Worm (Caenorhabditis elegans) whole organism, L1 larva: ENCODE measurements around the gene srh-15.
A peak's percentile ranks its signal among the peaks of the same experiment; 100 is the strongest.

Experiments used
- C34B4.2 ChIP-seq: sonication (generic microtip); optimal IDR thresholded peaks from 2 replicates; lab custom pipeline; 2017; ENCODE audit warnings: mild to moderate bottlenecking, missing genetic modification characterization, missing compliant biosample characterization
- aha-1 ChIP-seq: fragments of 150-350 bp; optimal IDR thresholded peaks from 2 replicates; lab custom pipeline; 2014; ENCODE audit warnings: missing biosample characterization, missing genetic modification characterization
- blmp-1 ChIP-seq: fragments of 150-350 bp; optimal IDR thresholded peaks from 2 replicates; lab custom pipeline; 2014; ENCODE audit warnings: missing biosample characterization, missing genetic modification characterization
- ceh-8 ChIP-seq: fragments of 200-800 bp; sonication (Bioruptor generic); optimal IDR thresholded peaks from 2 replicates; lab custom pipeline; 2018; ENCODE audit warnings: mild to moderate bottlenecking, missing genetic modification characterization, moderate library complexity, missing compliant biosample characterization
- ceh-82 ChIP-seq, 3 experiments: fragments of 150-350 bp in 1 of 3; sonication (generic microtip) in 2 of 3; optimal IDR thresholded peaks; 2 replicates each; lab custom pipeline; 2014 to 2017; ENCODE audit warnings: missing biosample characterization in 3 of 3, missing genetic modification characterization in 3 of 3
- ceh-90 ChIP-seq: sonication (generic microtip); optimal IDR thresholded peaks from 2 replicates; lab custom pipeline; 2016; ENCODE audit warnings: missing genetic modification characterization, missing compliant biosample characterization
- dpl-1 ChIP-seq, 3 experiments: fragments of 150-350 bp in 2 of 3; sonication (generic microtip) in 1 of 3; optimal IDR thresholded peaks; 2 replicates each; lab custom pipeline; 2014 to 2017; ENCODE audit warnings: missing biosample characterization in 3 of 3, missing genetic modification characterization in 3 of 3, missing genetic modification reagents in 3 of 3
- dsc-1 ChIP-seq: sonication (generic microtip); optimal IDR thresholded peaks from 2 replicates; lab custom pipeline; 2016; ENCODE audit warnings: mild to moderate bottlenecking, missing genetic modification characterization, missing compliant biosample characterization
- egl-13 ChIP-seq: sonication (generic microtip); optimal IDR thresholded peaks from 2 replicates; lab custom pipeline; 2016; ENCODE audit warnings: missing genotype, missing genetic modification reagents, missing genetic modification characterization, missing compliant biosample characterization
- elt-2 ChIP-seq: sonication (generic microtip); optimal IDR thresholded peaks from 2 replicates; lab custom pipeline; 2016; ENCODE audit warnings: missing genetic modification characterization, mild to moderate bottlenecking, inconsistent platforms, missing compliant biosample characterization, missing genetic modification reagents
- elt-3 ChIP-seq, 6 experiments: fragments of 150-350 bp in 1 of 6; sonication (generic microtip); optimal IDR thresholded peaks; 2 replicates each; lab custom pipeline; 2017 to 2018; ENCODE audit warnings: missing biosample characterization in 6 of 6, missing genetic modification characterization in 6 of 6, inconsistent platforms in 1 of 6
- ets-5 ChIP-seq: fragments of 200-800 bp; sonication (Bioruptor generic); IDR thresholded peaks from 2 replicates; pipeline ENCODE4 v1.3.6; 2022; ENCODE audit warnings: missing genetic modification characterization, missing compliant biosample characterization
- fkh-8 ChIP-seq: sonication (generic microtip); optimal IDR thresholded peaks from 2 replicates; lab custom pipeline; 2016; ENCODE audit warnings: mild to moderate bottlenecking, missing genetic modification characterization, missing compliant biosample characterization
- grh-1 ChIP-seq: fragments of 200-800 bp; sonication (Bioruptor generic); IDR thresholded peaks from 2 replicates; pipeline ENCODE4 v1.3.6; 2022; ENCODE audit warnings: missing genetic modification reagents, missing genetic modification characterization, missing compliant biosample characterization
- hlh-17 ChIP-seq: fragments of 200-800 bp; sonication (Bioruptor generic); optimal IDR thresholded peaks from 2 replicates; lab custom pipeline; 2018; ENCODE audit warnings: missing genetic modification characterization, mild to moderate bottlenecking, missing compliant biosample characterization, moderate library complexity, borderline replicate concordance
- hpl-2 ChIP-seq: fragments of 150-350 bp; optimal IDR thresholded peaks from 2 replicates; lab custom pipeline; 2014; ENCODE audit warnings: missing biosample characterization, missing genetic modification reagents, missing genetic modification characterization
- irx-1 ChIP-seq: sonication (generic microtip); optimal IDR thresholded peaks from 2 replicates; lab custom pipeline; 2016; ENCODE audit warnings: missing genetic modification characterization, missing compliant biosample characterization
- jun-1 ChIP-seq: fragments of 150-350 bp; optimal IDR thresholded peaks from 2 replicates; lab custom pipeline; 2014; ENCODE audit warnings: missing biosample characterization, missing genetic modification reagents, missing genetic modification characterization
- lin-14 ChIP-seq: fragments of 200-800 bp; sonication (Bioruptor generic); optimal IDR thresholded peaks from 2 replicates; lab custom pipeline; 2018; ENCODE audit warnings: mild to moderate bottlenecking, missing genetic modification characterization, moderate library complexity, missing compliant biosample characterization
- lin-35 ChIP-seq, 2 experiments: fragments of 150-350 bp; optimal IDR thresholded peaks; 2 replicates each; lab custom pipeline; 2014; ENCODE audit warnings: missing biosample characterization in 2 of 2, missing genetic modification characterization in 2 of 2, missing genetic modification reagents in 2 of 2
- lin-39 ChIP-seq: fragments of 150-350 bp; optimal IDR thresholded peaks from 2 replicates; lab custom pipeline; 2014; ENCODE audit warnings: missing biosample characterization, missing genetic modification reagents, missing genetic modification characterization
- lir-3 ChIP-seq: sonication (generic microtip); optimal IDR thresholded peaks from 2 replicates; lab custom pipeline; 2016; ENCODE audit warnings: mild to moderate bottlenecking, missing genetic modification characterization, moderate library complexity, missing compliant biosample characterization; ENCODE audit not compliant: poor library complexity
- lsy-2 ChIP-seq, 2 experiments: fragments of 150-350 bp; optimal IDR thresholded peaks; 2 replicates each; lab custom pipeline; 2014; ENCODE audit warnings: missing biosample characterization in 2 of 2, missing genetic modification characterization in 2 of 2
- mdl-1 ChIP-seq, 2 experiments: fragments of 150-350 bp; optimal IDR thresholded peaks; 2 replicates each; lab custom pipeline; 2014 to 2017; ENCODE audit warnings: missing biosample characterization in 2 of 2, missing genetic modification characterization in 2 of 2, inconsistent platforms in 1 of 2
- mep-1 ChIP-seq: fragments of 150-350 bp; optimal IDR thresholded peaks from 2 replicates; lab custom pipeline; 2014; ENCODE audit warnings: missing biosample characterization, missing genetic modification characterization
- nhr-11 ChIP-seq: fragments of 150-350 bp; optimal IDR thresholded peaks from 2 replicates; lab custom pipeline; 2014; ENCODE audit warnings: missing biosample characterization, missing genetic modification characterization
- nhr-237 ChIP-seq: fragments of 150-350 bp; optimal IDR thresholded peaks from 2 replicates; lab custom pipeline; 2014; ENCODE audit warnings: missing biosample characterization, missing genetic modification characterization
- nhr-28 ChIP-seq: fragments of 150-350 bp; optimal IDR thresholded peaks from 2 replicates; lab custom pipeline; 2014; ENCODE audit warnings: missing biosample characterization, missing genetic modification characterization
- nhr-84 ChIP-seq: sonication (generic microtip); optimal IDR thresholded peaks from 2 replicates; lab custom pipeline; 2017; ENCODE audit warnings: missing biosample characterization, missing genetic modification characterization
- nhr-85 ChIP-seq: sonication (generic microtip); peaks from one replicate; lab custom pipeline; 2016; ENCODE audit warnings: missing genetic modification characterization, inconsistent platforms, missing compliant biosample characterization
- pax-3 ChIP-seq: fragments of 200-800 bp; sonication (Bioruptor generic); optimal IDR thresholded peaks from 2 replicates; lab custom pipeline; 2018; ENCODE audit warnings: mild to moderate bottlenecking, missing genetic modification characterization, moderate library complexity, missing compliant biosample characterization
- rnt-1 ChIP-seq: sonication (generic microtip); optimal IDR thresholded peaks from 2 replicates; lab custom pipeline; 2016; ENCODE audit warnings: mild to moderate bottlenecking, missing genetic modification characterization, moderate library complexity, missing compliant biosample characterization
- skn-1 ChIP-seq: fragments of 150-350 bp; optimal IDR thresholded peaks from 2 replicates; lab custom pipeline; 2014; ENCODE audit warnings: missing biosample characterization, missing genetic modification characterization
- snpc-4 ChIP-seq: fragments of 150-350 bp; optimal IDR thresholded peaks from 2 replicates; lab custom pipeline; 2014; ENCODE audit warnings: missing biosample characterization, missing genetic modification characterization
- swsn-7 ChIP-seq: sonication (generic microtip); optimal IDR thresholded peaks from 2 replicates; lab custom pipeline; 2016; ENCODE audit warnings: missing genetic modification characterization, missing compliant biosample characterization
- tbx-2 ChIP-seq: sonication (generic microtip); optimal IDR thresholded peaks from 2 replicates; lab custom pipeline; 2016; ENCODE audit warnings: missing genetic modification characterization, missing compliant biosample characterization
- unc-30 ChIP-seq: sonication (generic microtip); optimal IDR thresholded peaks from 2 replicates; lab custom pipeline; 2017; ENCODE audit warnings: missing biosample characterization, missing genetic modification characterization
- unc-86 ChIP-seq: sonication (generic microtip); optimal IDR thresholded peaks from 2 replicates; lab custom pipeline; 2016; ENCODE audit warnings: missing genetic modification characterization, missing compliant biosample characterization
- unc-98 ChIP-seq: fragments of 200-800 bp; sonication (Bioruptor generic); IDR thresholded peaks from 2 replicates; pipeline ENCODE4 v1.3.6; 2022; ENCODE audit warnings: missing genetic modification characterization, missing compliant biosample characterization
- vab-15 ChIP-seq: sonication (generic microtip); optimal IDR thresholded peaks from 2 replicates; lab custom pipeline; 2017; ENCODE audit warnings: missing genotype, mild to moderate bottlenecking, missing genetic modification characterization, missing compliant biosample characterization
- xbp-1 ChIP-seq: sonication (generic microtip); optimal IDR thresholded peaks from 2 replicates; lab custom pipeline; 2016; ENCODE audit warnings: missing genetic modification characterization, missing compliant biosample characterization
- zag-1 ChIP-seq: fragments of 150-350 bp; optimal IDR thresholded peaks from 2 replicates; lab custom pipeline; 2014; ENCODE audit warnings: missing biosample characterization, missing genetic modification characterization

srh-15 gene

ce11 chrV:13300492-13300891 lies 20.3 kb upstream of the srh-15 start:
- TF ChIP-seq lin-14 (GFP tag; lab: Kevin White, UChicago) (peak; percentile 36), C34B4.2 (no peak)

ce11 chrV:13301443-13301842 lies 19.3 kb upstream of the srh-15 start, which contains the start of gene ceh-79:
ceh-79 (plus strand) TSS chrV:13301833.
- TF ChIP-seq dpl-1 (GFP tag; optimal IDR thresholded peaks at IDR 0.05; lab: Kevin White, UChicago) (no peak), xbp-1 (tag; lab: Kevin White, UChicago) (no peak), unc-30 (tag; lab: Kevin White, UChicago) (no peak), hlh-17 (GFP tag; lab: Kevin White, UChicago) (no peak), unc-98 (GFP tag; lab: Robert Waterston, UW) (no peak), skn-1 (tag; lab: Kevin White, UChicago) (no peak), ceh-8 (GFP tag; lab: Kevin White, UChicago) (no peak), mdl-1 (tag; optimal IDR thresholded peaks at IDR 0.05; lab: Kevin White, UChicago) (no peak), lsy-2 (tag; optimal IDR thresholded peaks at IDR 0.05; lab: Kevin White, UChicago) (no peak), lir-3 (tag; lab: Kevin White, UChicago) (no peak), nhr-11 (tag; lab: Kevin White, UChicago) (no peak), elt-3 (tag; optimal IDR thresholded peaks at IDR 0.05; lab: Kevin White, UChicago) (peak in 1 of 6 experiments; percentile 13), irx-1 (tag; lab: Kevin White, UChicago) (no peak), nhr-84 (tag; lab: Kevin White, UChicago) (no peak), egl-13 (no peak), blmp-1 (peak; percentile 38), nhr-85 (tag; lab: Kevin White, UChicago) (no peak), zag-1 (tag; lab: Kevin White, UChicago) (no peak), pax-3 (peak; percentile 2)

- TF ChIP-seq elt-2 (peak; percentile 72), ets-5 (GFP tag; lab: Robert Waterston, UW) (no peak)
- TF ChIP-seq, all 84 proteins: peak for 1
These were observed 16.1 kb upstream of the srh-15 start, which contains the start of gene C26E1.2 for ce11 chrV:13304663-13305188. C26E1.2 (plus strand) TSS chrV:13305138.

ce11 chrV:13308616-13309015 lies 12.2 kb upstream of the srh-15 start, which contains the start of gene C50B6.1:
C50B6.1 (plus strand) TSS chrV:13308916.
- no peak for TF ChIP-seq lsy-2 (tag; optimal IDR thresholded peaks at IDR 0.05; lab: Kevin White, UChicago)
- no peak for TF ChIP-seq grh-1 (GFP tag; lab: Robert Waterston, UW)
- no peak for TF ChIP-seq lin-35 (GFP tag; optimal IDR thresholded peaks at IDR 0.05; lab: Kevin White, UChicago)
- no peak for TF ChIP-seq nhr-85 (tag; lab: Kevin White, UChicago)
- TF ChIP-seq xbp-1 (tag; lab: Kevin White, UChicago) = no peak
- TF ChIP-seq snpc-4 (tag; lab: Kevin White, UChicago) = no peak
- TF ChIP-seq lin-39 (tag; lab: Kevin White, UChicago) = no peak
- no peak for TF ChIP-seq ceh-82 (tag; optimal IDR thresholded peaks at IDR 0.05; lab: Kevin White, UChicago)
- TF ChIP-seq hpl-2 (GFP tag; lab: Kevin White, UChicago) = no peak
- TF ChIP-seq nhr-237 (tag; lab: Kevin White, UChicago) = no peak
- TF ChIP-seq, all 84 proteins: peak for 0

- TF ChIP-seq jun-1 (tag; lab: Kevin White, UChicago) (no peak), swsn-7 (tag; lab: Kevin White, UChicago) (no peak), lir-3 (tag; lab: Kevin White, UChicago) (no peak), blmp-1 (no peak), nhr-28 (tag; lab: Kevin White, UChicago) (no peak), vab-15 (tag; lab: Kevin White, UChicago) (no peak), zag-1 (tag; lab: Kevin White, UChicago) (no peak), dsc-1 (no peak), tbx-2 (tag; lab: Kevin White, UChicago) (no peak), aha-1 (tag; lab: Kevin White, UChicago) (no peak), ets-5 (GFP tag; lab: Robert Waterston, UW) (no peak), lin-35 (GFP tag; optimal IDR thresholded peaks at IDR 0.05; lab: Kevin White, UChicago) (no peak), mep-1 (tag; lab: Kevin White, UChicago) (no peak), rnt-1 (tag; lab: Kevin White, UChicago) (no peak), fkh-8 (no peak), unc-86 (tag; lab: Kevin White, UChicago) (no peak), ceh-90 (tag; lab: Kevin White, UChicago) (no peak)
These were observed 11.0 kb upstream of the srh-15 start for ce11 chrV:13309806-13310205.
